Worm (Caenorhabditis elegans) whole organism, midembryonic: Measurements from ENCODE around the gene rft-2.

Experiments used
- T22C8.4 ChIP-seq: fragments of 200-800 bp; sonication (Bioruptor generic); IDR thresholded peaks from 2 replicates; pipeline ENCODE4 v1.3.6; 2022; ENCODE audit warnings: missing genetic modification characterization, missing compliant biosample characterization
- cog-1 ChIP-seq: sonication (generic microtip); optimal IDR thresholded peaks from 2 replicates; lab custom pipeline; 2016; ENCODE audit warnings: missing genetic modification characterization, missing compliant biosample characterization
- flt-1 ChIP-seq: fragments of 200-800 bp; sonication (Bioruptor generic); IDR thresholded peaks from 2 replicates; pipeline ENCODE4 v1.3.6; 2022; ENCODE audit warnings: missing genetic modification characterization, missing compliant biosample characterization
- med-1 ChIP-seq: sonication (generic microtip); optimal IDR thresholded peaks from 2 replicates; lab custom pipeline; 2017; ENCODE audit warnings: missing genetic modification characterization, mild to moderate bottlenecking, missing compliant biosample characterization, antibody characterized with exemption, missing genetic modification reagents; ENCODE audit not compliant: insufficient read depth
- ref-1 ChIP-seq: fragments of 200-800 bp; sonication (Bioruptor generic); conservative IDR thresholded peaks from 2 replicates; pipeline ENCODE4 v1.3.6; 2022; ENCODE audit warnings: missing genetic modification reagents, missing genetic modification characterization, missing compliant biosample characterization

DNA sequence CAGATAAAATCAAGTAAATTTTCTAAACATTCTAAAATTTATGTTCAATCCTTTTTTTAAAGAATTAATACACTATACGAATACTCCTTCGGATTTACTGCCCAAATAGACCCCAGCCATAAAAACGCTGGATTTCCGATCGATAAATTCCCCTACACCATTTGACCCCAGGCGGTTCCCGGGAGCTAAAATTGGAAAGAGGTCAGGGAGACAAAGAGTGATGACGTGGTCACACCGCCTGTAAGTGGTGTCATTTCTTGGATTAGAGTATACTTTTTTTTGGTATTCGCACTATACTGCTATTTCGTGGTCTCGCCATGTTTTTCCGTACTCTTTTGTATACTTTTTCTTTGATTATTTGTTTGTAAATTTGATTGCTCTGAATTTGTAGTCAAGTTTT is 37.5 kb upstream of the rft-2 start:
- TF ChIP-seq ref-1 (GFP tag; lab: Robert Waterston, UW) (no peak), flt-1 (GFP tag; lab: Robert Waterston, UW) (no peak), med-1 (GFP tag; lab: Kevin White, UChicago) (no peak), T22C8.4 (GFP tag; lab: Robert Waterston, UW) (no peak), cog-1 (tag; lab: Kevin White, UChicago) (no peak)
